Worm (Caenorhabditis elegans) whole organism, dauer: ENCODE measurements around the gene his-69.

Experiments used
- unc-62 ChIP-seq: sonication (generic microtip); optimal IDR thresholded peaks from 2 replicates; lab custom pipeline; 2017; ENCODE audit warnings: missing biosample characterization, missing genetic modification reagents, missing genetic modification characterization

The his-69 gene

ce11 chrIII:4088338-4088918 lies 29.9 kb upstream of the his-69 start:
- TF ChIP-seq unc-62 (GFP tag; lab: Kevin White, UChicago) = no peak

- TF ChIP-seq unc-62 (GFP tag; lab: Kevin White, UChicago) = no peak
Measured at ce11 chrIII:4087565-4087964, 29.0 kb upstream of the his-69 start.

- no peak for TF ChIP-seq unc-62 (GFP tag; lab: Kevin White, UChicago)
Measured at ce11 chrIII:4087064-4087463, 28.5 kb upstream of the his-69 start.

- no peak for TF ChIP-seq unc-62 (GFP tag; lab: Kevin White, UChicago)
Measured at ce11 chrIII:4086536-4086935, 28.0 kb upstream of the his-69 start, which contains the start of gene kin-19. Gene kin-19 (minus strand): TSS chrIII:4086636.

ce11 chrIII:4085657-4086056 lies 27.1 kb upstream of the his-69 start:
- no peak for TF ChIP-seq unc-62 (GFP tag; lab: Kevin White, UChicago)

ce11 chrIII:4083429-4083828 lies 24.9 kb upstream of the his-69 start:
- no peak for TF ChIP-seq unc-62 (GFP tag; lab: Kevin White, UChicago)

- no peak for TF ChIP-seq unc-62 (GFP tag; lab: Kevin White, UChicago)
Measured at ce11 chrIII:4070239-4070638, 11.7 kb upstream of the his-69 start.

ce11 chrIII:4068120-4068519 lies 9.6 kb upstream of the his-69 start:
- no peak for TF ChIP-seq unc-62 (GFP tag; lab: Kevin White, UChicago)

- TF ChIP-seq unc-62 (GFP tag; lab: Kevin White, UChicago) = no peak
Measured at ce11 chrIII:4066333-4066732, 7.8 kb upstream of the his-69 start, which contains the start of gene unc-79. Gene unc-79 (plus strand): TSS chrIII:4066633.

- TF ChIP-seq unc-62 (GFP tag; lab: Kevin White, UChicago) = no peak
Measured at ce11 chrIII:4063724-4064123, 5.2 kb upstream of the his-69 start.

- no peak for TF ChIP-seq unc-62 (GFP tag; lab: Kevin White, UChicago)
Measured at ce11 chrIII:4060019-4060418, 1.5 kb upstream of the his-69 start, which contains the start of gene his-70. Gene his-70 (minus strand): TSS chrIII:4060119.

ce11 chrIII:4057894-4058293 lies 649 bp downstream of the his-69 start, which contains the start of gene rcq-5:
Gene rcq-5 (minus strand): TSS chrIII:4057976.
- TF ChIP-seq unc-62 (GFP tag; lab: Kevin White, UChicago) = no peak

ce11 chrIII:4049150-4049549 lies 9.4 kb downstream of the his-69 start:
- TF ChIP-seq unc-62 (GFP tag; lab: Kevin White, UChicago) = no peak

- TF ChIP-seq unc-62 (GFP tag; lab: Kevin White, UChicago) = no peak
Measured at ce11 chrIII:4039775-4040174, 18.8 kb downstream of the his-69 start.

ce11 chrIII:4037332-4037731 lies 21.2 kb downstream of the his-69 start:
- TF ChIP-seq unc-62 (GFP tag; lab: Kevin White, UChicago) = no peak

- no peak for TF ChIP-seq unc-62 (GFP tag; lab: Kevin White, UChicago)
Measured at ce11 chrIII:4036740-4037139, 21.8 kb downstream of the his-69 start, which contains the start of gene hum-5. Gene hum-5 (minus strand): TSS chrIII:4036840.

ce11 chrIII:4034984-4035383 lies 23.6 kb downstream of the his-69 start:
- no peak for TF ChIP-seq unc-62 (GFP tag; lab: Kevin White, UChicago)
